Worm (Caenorhabditis elegans) whole organism, midembryonic: ENCODE data around the gene efhd-1.

Source experiments
- T22C8.4 ChIP-seq: fragments of 200-800 bp; sonication (Bioruptor generic); IDR thresholded peaks from 2 replicates; pipeline ENCODE4 v1.3.6; 2022; ENCODE audit warnings: missing genetic modification characterization, missing compliant biosample characterization
- cog-1 ChIP-seq: sonication (generic microtip); optimal IDR thresholded peaks from 2 replicates; lab custom pipeline; 2016; ENCODE audit warnings: missing genetic modification characterization, missing compliant biosample characterization
- flt-1 ChIP-seq: fragments of 200-800 bp; sonication (Bioruptor generic); IDR thresholded peaks from 2 replicates; pipeline ENCODE4 v1.3.6; 2022; ENCODE audit warnings: missing genetic modification characterization, missing compliant biosample characterization
- klf-2 ChIP-seq: fragments of 200-800 bp; sonication (Bioruptor generic); conservative IDR thresholded peaks from 2 replicates; pipeline ENCODE4 v1.3.6; 2022; ENCODE audit warnings: missing genetic modification reagents, missing genetic modification characterization, missing compliant biosample characterization
- med-1 ChIP-seq: sonication (generic microtip); optimal IDR thresholded peaks from 2 replicates; lab custom pipeline; 2017; ENCODE audit warnings: missing genetic modification characterization, mild to moderate bottlenecking, missing compliant biosample characterization, antibody characterized with exemption, missing genetic modification reagents; ENCODE audit not compliant: insufficient read depth
- ref-1 ChIP-seq: fragments of 200-800 bp; sonication (Bioruptor generic); conservative IDR thresholded peaks from 2 replicates; pipeline ENCODE4 v1.3.6; 2022; ENCODE audit warnings: missing genetic modification reagents, missing genetic modification characterization, missing compliant biosample characterization
- tab-1 ChIP-seq: fragments of 200-800 bp; sonication (Bioruptor generic); IDR thresholded peaks from 2 replicates; pipeline ENCODE4 v1.3.6; 2022; ENCODE audit warnings: missing genetic modification characterization, missing compliant biosample characterization
- ztf-23 ChIP-seq: fragments of 200-800 bp; sonication (Bioruptor generic); IDR thresholded peaks from 2 replicates; pipeline ENCODE4 v1.3.6; 2022; ENCODE audit warnings: missing genetic modification reagents, missing genetic modification characterization, missing compliant biosample characterization
- ztf-29 ChIP-seq: fragments of 200-800 bp; sonication (Bioruptor generic); IDR thresholded peaks from 2 replicates; pipeline ENCODE4 v1.3.6; 2022; ENCODE audit warnings: missing genetic modification reagents, missing genetic modification characterization, missing compliant biosample characterization

DNA sequence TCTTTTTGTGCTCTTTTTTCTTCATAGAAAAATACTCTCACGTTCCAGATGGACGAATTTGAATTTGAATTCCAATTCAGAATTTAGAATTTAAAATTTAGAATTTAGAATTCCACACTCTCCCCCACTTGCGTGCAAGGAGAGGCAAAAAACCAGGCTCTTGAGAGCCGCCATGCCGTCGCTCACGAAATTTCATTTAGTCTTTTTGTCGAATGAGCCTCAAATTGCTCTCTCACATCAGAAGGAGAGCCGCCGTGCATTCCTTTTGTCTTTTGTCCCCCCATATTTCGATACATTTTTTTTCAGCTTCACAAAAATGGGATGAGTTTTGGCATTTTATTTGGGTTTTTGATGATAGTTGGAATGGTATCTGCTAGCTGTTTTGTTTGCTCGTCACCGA is 32.5 kb downstream of the efhd-1 start, which contains the start of gene hot-7:
- TF ChIP-seq tab-1 (GFP tag; lab: Robert Waterston, UW) (no peak), ztf-29 (GFP tag; lab: Robert Waterston, UW) (no peak), T22C8.4 (no peak), flt-1 (GFP tag; lab: Robert Waterston, UW) (no peak), ztf-23 (GFP tag; lab: Robert Waterston, UW) (no peak), klf-2 (no peak), ref-1 (no peak), cog-1 (tag; lab: Kevin White, UChicago) (no peak), med-1 (GFP tag; lab: Kevin White, UChicago) (no peak)
